Worm (Caenorhabditis elegans): ENCODE data around the gene F39F10.5.
"Not testable (repeated sequence)": the region's sequence is repeated elsewhere in the genome, so short reads cannot be mapped to it uniquely, and the experiment has no call there.

The F39F10.5 gene

ce11 chrX:16884075-16884474, 29.5 kb downstream of the F39F10.5 start:
- no peak for TF ChIP-seq gmeb-1 (tag; optimal IDR thresholded peaks at IDR 0.05)

- not testable (repeated sequence) for TF ChIP-seq zag-1, ZK546.5, nhr-23 (tag; optimal IDR thresholded peaks at IDR 0.05)
These were observed 30.1 kb downstream of the F39F10.5 start, which contains the start of gene Y13C8A.1 for ce11 chrX:16883426-16883825. Gene Y13C8A.1 (plus strand): TSS chrX:16883726.

ce11 chrX:16880426-16880825, 33.1 kb downstream of the F39F10.5 start, which contains the start of gene acs-9:
Gene acs-9 (minus strand): TSS chrX:16880526.
- TF ChIP-seq nhr-21 (tag; optimal IDR thresholded peaks at IDR 0.05) (no peak), gmeb-1 (tag; optimal IDR thresholded peaks at IDR 0.05) (no peak), elt-1 (tag; optimal IDR thresholded peaks at IDR 0.05) (no peak), ztf-4 (tag; optimal IDR thresholded peaks at IDR 0.05) (no peak), sma-3 (GFP tag; optimal IDR thresholded peaks at IDR 0.05) (no peak)

ce11 chrX:16872446-16872962, 41.1 kb downstream of the F39F10.5 start, which contains the start of gene T20F7.1:
Gene T20F7.1 (plus strand): TSS chrX:16872912.
- TF ChIP-seq mab-5 (tag; optimal IDR thresholded peaks at IDR 0.05) (no peak), lin-11 (tag; optimal IDR thresholded peaks at IDR 0.05) (peak; percentile 51), elt-1 (tag; optimal IDR thresholded peaks at IDR 0.05) (no peak), R02D3.7 (tag; optimal IDR thresholded peaks at IDR 0.05) (no peak), nhr-25 (tag; optimal IDR thresholded peaks at IDR 0.05) (no peak), mbf-1 (tag; optimal IDR thresholded peaks at IDR 0.05) (no peak), ztf-4 (tag; optimal IDR thresholded peaks at IDR 0.05) (peak; percentile 9), skn-1 (tag; optimal IDR thresholded peaks at IDR 0.05) (no peak), ama-1 (optimal IDR thresholded peaks at IDR 0.05) (no peak), unc-55 (GFP tag; optimal IDR thresholded peaks at IDR 0.05) (peak; percentile 69), C34F6.9 (tag; optimal IDR thresholded peaks at IDR 0.05) (peak; percentile 72), ceh-82 (tag; optimal IDR thresholded peaks at IDR 0.05) (no peak), egl-27 (tag; optimal IDR thresholded peaks at IDR 0.05) (peak; percentile 3), sma-3 (GFP tag; optimal IDR thresholded peaks at IDR 0.05) (peak; percentile 56), nhr-129 (tag; optimal IDR thresholded peaks at IDR 0.05) (peak; percentile 90), ztf-1 (GFP tag; conservative IDR thresholded peaks at IDR 0.05) (no peak), unc-62 (GFP tag; optimal IDR thresholded peaks at IDR 0.05) (no peak), unc-39 (tag; optimal IDR thresholded peaks at IDR 0.05) (no peak), nhr-23 (tag; optimal IDR thresholded peaks at IDR 0.05) (no peak), nhr-77 (tag; optimal IDR thresholded peaks at IDR 0.05) (no peak), fos-1 (tag; optimal IDR thresholded peaks at IDR 0.05) (peak; percentile 74), nhr-6 (tag; optimal IDR thresholded peaks at IDR 0.05) (peak; percentile 4), lsy-2 (tag; optimal IDR thresholded peaks at IDR 0.05) (peak; percentile 17 to 78), blmp-1 (tag; optimal IDR thresholded peaks at IDR 0.05; ENCODE audit: insufficient read depth) (peak; percentile 12), F13H6.1 (tag; optimal IDR thresholded peaks at IDR 0.05) (peak; percentile 83), dmd-4 (tag; optimal IDR thresholded peaks at IDR 0.05) (no peak), nhr-11 (tag; optimal IDR thresholded peaks at IDR 0.05) (no peak), elt-3 (tag; optimal IDR thresholded peaks at IDR 0.05) (no peak), sem-4 (tag; optimal IDR thresholded peaks at IDR 0.05) (no peak), zag-1 (tag; optimal IDR thresholded peaks at IDR 0.05) (no peak), snpc-4 (tag; optimal IDR thresholded peaks at IDR 0.05) (peak; percentile 64), gmeb-1 (tag; optimal IDR thresholded peaks at IDR 0.05) (peak; percentile 63), peb-1 (tag; optimal IDR thresholded peaks at IDR 0.05) (no peak), ZK546.5 (tag; optimal IDR thresholded peaks at IDR 0.05) (no peak), lin-13 (GFP tag; optimal IDR thresholded peaks at IDR 0.05) (no peak), crh-2 (tag; optimal IDR thresholded peaks at IDR 0.05) (peak; percentile 54), mdl-1 (tag; optimal IDR thresholded peaks at IDR 0.05) (peak in 1 of 2 experiments; percentile 7), nhr-237 (tag; optimal IDR thresholded peaks at IDR 0.05) (no peak), nhr-21 (tag; optimal IDR thresholded peaks at IDR 0.05) (peak; percentile 55), ztf-11 (tag; optimal IDR thresholded peaks at IDR 0.05) (no peak), sma-9 (GFP tag; optimal IDR thresholded peaks at IDR 0.05) (peak; percentile 81), sma-9 (tag; optimal IDR thresholded peaks at IDR 0.05) (no peak)
